Worm (Caenorhabditis elegans): Measurements from ENCODE around the gene rps-1.

Gene rps-1

ce11 chrIII:4504358-4504757 lies 28.6 kb downstream of the rps-1 start (continued):
- no peak for TF ChIP-seq ceh-32 (tag; optimal IDR thresholded peaks at IDR 0.05; ENCODE audit: poor library complexity)
- peak; percentile 6 for TF ChIP-seq F37D6.2 (tag; optimal IDR thresholded peaks at IDR 0.05)
- TF ChIP-seq nhr-11 (tag; optimal IDR thresholded peaks at IDR 0.05), result peak; percentile 49
- no peak for TF ChIP-seq lin-1 (GFP tag; IDR thresholded peaks at IDR 0.05)
- no peak for TF ChIP-seq F44E2.7 (GFP tag; IDR thresholded peaks at IDR 0.05)
- no peak for TF ChIP-seq ZK546.5 (tag; optimal IDR thresholded peaks at IDR 0.05)
- TF ChIP-seq unc-62 (GFP tag; optimal IDR thresholded peaks at IDR 0.05 in 1 of 2), result no peak
- TF ChIP-seq unc-62 (tag; optimal IDR thresholded peaks at IDR 0.05), result no peak
- TF ChIP-seq nhr-28 (tag; optimal IDR thresholded peaks at IDR 0.05), result peak; percentile 51
- TF ChIP-seq madf-5 (GFP tag; IDR thresholded peaks at IDR 0.05), result no peak
- TF ChIP-seq skn-1 (tag; optimal IDR thresholded peaks at IDR 0.05), result no peak
- peak; percentile 27 for TF ChIP-seq nhr-6 (tag; optimal IDR thresholded peaks at IDR 0.05)
- TF ChIP-seq set-16 (GFP tag; IDR thresholded peaks at IDR 0.05), result no peak
- peak; percentile 78 for TF ChIP-seq ama-1 (optimal IDR thresholded peaks at IDR 0.05)
- TF ChIP-seq hlh-30 (tag; optimal IDR thresholded peaks at IDR 0.05; ENCODE audit: insufficient read depth), result peak; percentile 60

ce11 chrIII:4504934-4505484 lies 29.3 kb downstream of the rps-1 start:
- TF ChIP-seq Y105C5A.15 (GFP tag; IDR thresholded peaks at IDR 0.05) (no peak), mxl-3 (GFP tag; optimal IDR thresholded peaks at IDR 0.05) (peak; percentile 39), nhr-28 (tag; optimal IDR thresholded peaks at IDR 0.05) (no peak), dve-1 (tag; optimal IDR thresholded peaks at IDR 0.05; ENCODE audit: insufficient read depth) (no peak), T20F7.1 (GFP tag; optimal IDR thresholded peaks at IDR 0.05) (no peak), unc-130 (GFP tag; optimal IDR thresholded peaks at IDR 0.05) (no peak), nhr-77 (tag; optimal IDR thresholded peaks at IDR 0.05) (no peak), ceh-44 (GFP tag; IDR thresholded peaks at IDR 0.05) (no peak), zfp-3 (GFP tag; conservative IDR thresholded peaks at IDR 0.05) (no peak), nhr-48 (tag; optimal IDR thresholded peaks at IDR 0.05) (no peak), madf-5 (GFP tag; IDR thresholded peaks at IDR 0.05) (no peak), aha-1 (tag) (peak; percentile 78), fos-1 (tag; optimal IDR thresholded peaks at IDR 0.05) (no peak), pqm-1 (tag; optimal IDR thresholded peaks at IDR 0.05) (no peak), mxl-2 (GFP tag; conservative IDR thresholded peaks at IDR 0.05) (no peak), tag-97 (GFP tag; IDR thresholded peaks at IDR 0.05) (no peak), jun-1 (tag; optimal IDR thresholded peaks at IDR 0.05) (no peak), mdt-29 (GFP tag; IDR thresholded peaks at IDR 0.05) (0 out of 2 replicates have a peak, but pooled peaks have one; percentile 12), nhr-25 (tag; optimal IDR thresholded peaks at IDR 0.05; ENCODE audit: borderline replicate concordance, insufficient read depth) (no peak), mes-2 (tag; optimal IDR thresholded peaks at IDR 0.05; ENCODE audit: poor library complexity, severe bottlenecking) (no peak), ztf-7 (tag; optimal IDR thresholded peaks at IDR 0.05) (no peak), zip-2 (tag; optimal IDR thresholded peaks at IDR 0.05) (no peak), hlh-30 (tag; optimal IDR thresholded peaks at IDR 0.05; ENCODE audit: insufficient read depth) (peak; percentile 56), daf-16 (GFP tag; optimal IDR thresholded peaks at IDR 0.05) (no peak), daf-16 (tag; optimal IDR thresholded peaks at IDR 0.05) (peak; percentile 0), fkh-10 (GFP tag; optimal IDR thresholded peaks at IDR 0.05) (no peak), saeg-2 (GFP tag; IDR thresholded peaks at IDR 0.05) (no peak), dmd-6 (GFP tag; IDR thresholded peaks at IDR 0.05) (peak; percentile 23; the same call in 1 of the 2 replicates), lir-3 (tag; optimal IDR thresholded peaks at IDR 0.05) (no peak), madf-9 (GFP tag; conservative IDR thresholded peaks at IDR 0.05) (no peak), lim-7 (GFP tag; IDR thresholded peaks at IDR 0.05) (no peak)

Measured in whole organism, L4 larva.